Worm (Caenorhabditis elegans): ENCODE results near the gene larp-1.

The larp-1 gene

ce11 chrIII:5024393-5024964, 7.0 kb upstream of the larp-1 start, which contains the start of gene pcf-11 (continued):
- TF ChIP-seq ZK337.2 (GFP tag; IDR thresholded peaks at IDR 0.05) = no peak
- TF ChIP-seq ceh-32 (tag; optimal IDR thresholded peaks at IDR 0.05; ENCODE audit: poor library complexity) = no peak
- no peak for TF ChIP-seq sdz-12 (GFP tag; optimal IDR thresholded peaks at IDR 0.05)
- TF ChIP-seq gei-8 (GFP tag; optimal IDR thresholded peaks at IDR 0.05) = no peak
- TF ChIP-seq zag-1 (tag; optimal IDR thresholded peaks at IDR 0.05) = no peak
- no peak; the same call in 1 of the 2 replicates for TF ChIP-seq nhr-42 (GFP tag; IDR thresholded peaks at IDR 0.05)
- TF ChIP-seq unc-130 (GFP tag; optimal IDR thresholded peaks at IDR 0.05) = peak; percentile 7
- peak; percentile 33; the same call in 1 of the 2 replicates for TF ChIP-seq set-16 (GFP tag; IDR thresholded peaks at IDR 0.05)
- TF ChIP-seq arid-1 (GFP tag; conservative IDR thresholded peaks at IDR 0.05) = no peak
- TF ChIP-seq egl-43 (GFP tag; IDR thresholded peaks at IDR 0.05) = no peak
- no peak for TF ChIP-seq nhr-48 (tag; optimal IDR thresholded peaks at IDR 0.05)
- no peak for TF ChIP-seq hif-1 (tag; optimal IDR thresholded peaks at IDR 0.05)
- TF ChIP-seq madf-9 (GFP tag; conservative IDR thresholded peaks at IDR 0.05) = no peak
- peak; percentile 64 for TF ChIP-seq hlh-11 (tag; optimal IDR thresholded peaks at IDR 0.05)
- TF ChIP-seq nhr-237 (tag; optimal IDR thresholded peaks at IDR 0.05) = no peak
- TF ChIP-seq zip-2 (tag; optimal IDR thresholded peaks at IDR 0.05) = no peak
- TF ChIP-seq rbr-2 (tag; optimal IDR thresholded peaks at IDR 0.05) = peak; percentile 34
- TF ChIP-seq unc-62 (GFP tag; optimal IDR thresholded peaks at IDR 0.05 in 1 of 2) = no peak
- no peak for TF ChIP-seq unc-62 (tag; optimal IDR thresholded peaks at IDR 0.05)
- no peak for TF ChIP-seq D1046.2 (GFP tag; IDR thresholded peaks at IDR 0.05)
- no peak for TF ChIP-seq ztf-7 (tag; optimal IDR thresholded peaks at IDR 0.05)
- no peak for TF ChIP-seq spr-3 (GFP tag; optimal IDR thresholded peaks at IDR 0.05)
- no peak for TF ChIP-seq snpc-4 (tag; optimal IDR thresholded peaks at IDR 0.05)
- no peak for TF ChIP-seq egl-27 (tag; optimal IDR thresholded peaks at IDR 0.05)
- TF ChIP-seq mdt-29 (GFP tag; IDR thresholded peaks at IDR 0.05) = 0 out of 2 replicates have a peak, but pooled peaks have one; percentile 6
- TF ChIP-seq lin-39 (tag; optimal IDR thresholded peaks at IDR 0.05) = no peak
- TF ChIP-seq ceh-44 (GFP tag; IDR thresholded peaks at IDR 0.05) = no peak
- TF ChIP-seq daf-19 (GFP tag; conservative IDR thresholded peaks at IDR 0.05) = no peak
- peak; percentile 75 for TF ChIP-seq mes-2 (tag; optimal IDR thresholded peaks at IDR 0.05; ENCODE audit: poor library complexity, severe bottlenecking)
- TF ChIP-seq fos-1 (tag; optimal IDR thresholded peaks at IDR 0.05) = no peak
- no peak for TF ChIP-seq vab-7 (GFP tag; IDR thresholded peaks at IDR 0.05)
- no peak for TF ChIP-seq fkh-10 (GFP tag; optimal IDR thresholded peaks at IDR 0.05)
- no peak for TF ChIP-seq skn-1 (tag; optimal IDR thresholded peaks at IDR 0.05)
- no peak for TF ChIP-seq F37D6.2 (tag; optimal IDR thresholded peaks at IDR 0.05)
- TF ChIP-seq zfp-2 (tag; optimal IDR thresholded peaks at IDR 0.05) = no peak
- no peak for TF ChIP-seq ztf-11 (tag; optimal IDR thresholded peaks at IDR 0.05)
- peak; percentile 50 for TF ChIP-seq nhr-6 (tag; optimal IDR thresholded peaks at IDR 0.05)
- no peak for TF ChIP-seq spr-1 (tag; optimal IDR thresholded peaks at IDR 0.05)
- TF ChIP-seq ZK546.5 (tag; optimal IDR thresholded peaks at IDR 0.05) = no peak
- TF ChIP-seq F44E2.7 (GFP tag; IDR thresholded peaks at IDR 0.05) = no peak
- TF ChIP-seq php-3 (GFP tag; IDR thresholded peaks at IDR 0.05) = no peak
- TF ChIP-seq F10B5.3 (tag; optimal IDR thresholded peaks at IDR 0.05) = no peak
- peak; percentile 58 for TF ChIP-seq ceh-28 (tag; optimal IDR thresholded peaks at IDR 0.05)
- no peak for TF ChIP-seq unc-39 (tag; optimal IDR thresholded peaks at IDR 0.05)
- no peak for TF ChIP-seq daf-8 (GFP tag; IDR thresholded peaks at IDR 0.05)
- no peak for TF ChIP-seq zip-11 (GFP tag; IDR thresholded peaks at IDR 0.05)
- peak; percentile 90 for TF ChIP-seq ama-1 (optimal IDR thresholded peaks at IDR 0.05)
- TF ChIP-seq ceh-62 (tag; optimal IDR thresholded peaks at IDR 0.05) = no peak
- TF ChIP-seq T20F7.1 (GFP tag; optimal IDR thresholded peaks at IDR 0.05) = no peak
- no peak for TF ChIP-seq cey-2 (tag; optimal IDR thresholded peaks at IDR 0.05; ENCODE audit: borderline replicate concordance, insufficient read depth)
- TF ChIP-seq ces-1 (GFP tag; optimal IDR thresholded peaks at IDR 0.05) = no peak
- TF ChIP-seq nhr-76 (tag; optimal IDR thresholded peaks at IDR 0.05) = no peak
- TF ChIP-seq dmd-9 (GFP tag; IDR thresholded peaks at IDR 0.05) = no peak
